Fruit fly (Drosophila melanogaster): ENCODE measurements around the gene CG31358.

DNA sequence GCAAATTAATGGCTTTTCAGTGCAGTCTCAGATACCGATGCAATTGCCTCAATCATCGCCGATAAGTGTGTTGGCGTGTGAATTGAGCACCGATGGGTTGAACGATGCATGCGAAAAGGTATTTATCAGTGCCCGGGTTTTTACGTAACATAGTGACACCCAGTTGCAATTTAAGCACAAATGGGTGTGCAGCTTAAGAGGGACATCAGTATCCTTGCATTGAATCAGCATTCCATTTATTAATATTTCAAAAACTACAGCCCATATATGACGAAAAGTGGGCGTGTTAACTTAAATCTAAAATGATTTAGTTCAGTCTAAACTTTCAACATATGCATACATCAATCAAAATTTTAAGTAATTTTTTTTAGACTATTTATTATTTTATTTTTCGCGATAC, 1.3 kb upstream of the CG31358 start, which contains the start of gene ssp5:
- TF ChIP-seq Hnf4 (GFP tag; optimal IDR thresholded peaks at IDR 0.05) (no peak), CrebA (GFP tag; optimal IDR thresholded peaks at IDR 0.05; ENCODE audit: borderline replicate concordance) (no peak), OdsH (GFP tag; optimal IDR thresholded peaks at IDR 0.05) (no peak), dl (GFP tag; optimal IDR thresholded peaks at IDR 0.05; ENCODE audit: insufficient read depth in 1 of 2, partially characterized antibody in 2 of 2) (no peak), psq (GFP tag; optimal IDR thresholded peaks at IDR 0.05) (no peak), sv (GFP tag; optimal IDR thresholded peaks at IDR 0.05) (no peak), tai (GFP tag; optimal IDR thresholded peaks at IDR 0.05) (no peak), woc (GFP tag; optimal IDR thresholded peaks at IDR 0.05) (no peak), h (GFP tag; optimal IDR thresholded peaks at IDR 0.05) (no peak), HLH106 (tag; optimal IDR thresholded peaks at IDR 0.05) (no peak), Abd-B (GFP tag; optimal IDR thresholded peaks at IDR 0.05) (no peak), N (GFP tag; optimal IDR thresholded peaks at IDR 0.05) (no peak)
